Worm (Caenorhabditis elegans): ENCODE measurements around the gene F32D8.13.

F32D8.13 gene

ce11 chrV:10871457-10871861 is 24.9 kb downstream of the F32D8.13 start:
- peak; percentile 25 for TF ChIP-seq W03F9.2 (tag; optimal IDR thresholded peaks at IDR 0.05)
- TF ChIP-seq dao-5 (tag; optimal IDR thresholded peaks at IDR 0.05) = no peak
- TF ChIP-seq him-1 (tag; optimal IDR thresholded peaks at IDR 0.05) = peak; percentile 88

- TF ChIP-seq him-1 (tag; optimal IDR thresholded peaks at IDR 0.05) (no peak), W03F9.2 (tag; optimal IDR thresholded peaks at IDR 0.05) (no peak), dao-5 (tag; optimal IDR thresholded peaks at IDR 0.05) (no peak)
Observed at ce11 chrV:10870050-10870449, 26.3 kb downstream of the F32D8.13 start.

- TF ChIP-seq dao-5 (tag; optimal IDR thresholded peaks at IDR 0.05) (no peak), W03F9.2 (tag; optimal IDR thresholded peaks at IDR 0.05) (no peak), him-1 (tag; optimal IDR thresholded peaks at IDR 0.05) (no peak)
Observed at ce11 chrV:10867586-10867985, 28.8 kb downstream of the F32D8.13 start.

- TF ChIP-seq him-1 (tag; optimal IDR thresholded peaks at IDR 0.05) (no peak), dao-5 (tag; optimal IDR thresholded peaks at IDR 0.05) (no peak), W03F9.2 (tag; optimal IDR thresholded peaks at IDR 0.05) (no peak)
Observed at ce11 chrV:10865599-10865998, 30.7 kb downstream of the F32D8.13 start, which contains the start of gene saeg-1. Gene saeg-1 (minus strand): TSS chrV:10865699.

ce11 chrV:10862457-10863097 is 33.8 kb downstream of the F32D8.13 start:
- TF ChIP-seq him-1 (tag; optimal IDR thresholded peaks at IDR 0.05) (no peak), dao-5 (tag; optimal IDR thresholded peaks at IDR 0.05) (no peak), W03F9.2 (tag; optimal IDR thresholded peaks at IDR 0.05) (no peak)

- TF ChIP-seq W03F9.2 (tag; optimal IDR thresholded peaks at IDR 0.05) = no peak
- TF ChIP-seq dao-5 (tag; optimal IDR thresholded peaks at IDR 0.05) = no peak
- TF ChIP-seq him-1 (tag; optimal IDR thresholded peaks at IDR 0.05) = no peak
Observed at ce11 chrV:10861611-10862262, 34.6 kb downstream of the F32D8.13 start.

ce11 chrV:10860526-10861037 is 35.8 kb downstream of the F32D8.13 start:
- TF ChIP-seq him-1 (tag; optimal IDR thresholded peaks at IDR 0.05) = no peak
- no peak for TF ChIP-seq W03F9.2 (tag; optimal IDR thresholded peaks at IDR 0.05)

- TF ChIP-seq him-1 (tag; optimal IDR thresholded peaks at IDR 0.05) = no peak
- TF ChIP-seq dao-5 (tag; optimal IDR thresholded peaks at IDR 0.05) = no peak
- TF ChIP-seq W03F9.2 (tag; optimal IDR thresholded peaks at IDR 0.05) = no peak
Observed at ce11 chrV:10859775-10860174, 36.6 kb downstream of the F32D8.13 start.

ce11 chrV:10859048-10859637 is 37.2 kb downstream of the F32D8.13 start:
- TF ChIP-seq W03F9.2 (tag; optimal IDR thresholded peaks at IDR 0.05) = no peak
- no peak for TF ChIP-seq him-1 (tag; optimal IDR thresholded peaks at IDR 0.05)
- no peak for TF ChIP-seq dao-5 (tag; optimal IDR thresholded peaks at IDR 0.05)

ce11 chrV:10858340-10858739 is 38.0 kb downstream of the F32D8.13 start:
- TF ChIP-seq him-1 (tag; optimal IDR thresholded peaks at IDR 0.05) (peak; percentile 62), W03F9.2 (tag; optimal IDR thresholded peaks at IDR 0.05) (peak; percentile 5), dao-5 (tag; optimal IDR thresholded peaks at IDR 0.05) (no peak)

ce11 chrV:10856901-10857637 is 39.3 kb downstream of the F32D8.13 start:
- TF ChIP-seq him-1 (tag; optimal IDR thresholded peaks at IDR 0.05) (no peak), dao-5 (tag; optimal IDR thresholded peaks at IDR 0.05) (no peak), W03F9.2 (tag; optimal IDR thresholded peaks at IDR 0.05) (no peak)

ce11 chrV:10855363-10855762 is 41.0 kb downstream of the F32D8.13 start:
- TF ChIP-seq W03F9.2 (tag; optimal IDR thresholded peaks at IDR 0.05) (no peak), him-1 (tag; optimal IDR thresholded peaks at IDR 0.05) (no peak), dao-5 (tag; optimal IDR thresholded peaks at IDR 0.05) (no peak)

- TF ChIP-seq W03F9.2 (tag; optimal IDR thresholded peaks at IDR 0.05) (no peak), dao-5 (tag; optimal IDR thresholded peaks at IDR 0.05) (no peak), him-1 (tag; optimal IDR thresholded peaks at IDR 0.05) (no peak)
Observed at ce11 chrV:10854197-10854596, 42.1 kb downstream of the F32D8.13 start.
